Fruit fly (Drosophila melanogaster) whole organism, embryonic: ENCODE data around the gene CG15530.

ENCODE experiments used
- Asciz ChIP-seq: fragments of 200-800 bp; sonication (Bioruptor generic); optimal IDR thresholded peaks from 2 replicates; lab custom pipeline; 2017; ENCODE audit warnings: missing biosample characterization, mild to moderate bottlenecking, missing genetic modification characterization, missing genetic modification reagents
- Atf-2 ChIP-seq: fragments of 200-800 bp; sonication (Bioruptor generic); optimal IDR thresholded peaks from 2 replicates; lab custom pipeline; 2016; ENCODE audit warnings: missing biosample characterization, missing genetic modification characterization
- Atf3 ChIP-seq: fragments of 200-800 bp; sonication (Bioruptor generic); optimal IDR thresholded peaks from 3 replicates; lab custom pipeline; 2016; ENCODE audit warnings: missing biosample characterization, missing genetic modification characterization
- CG10462 ChIP-seq: fragments of 200-800 bp; sonication (Bioruptor generic); optimal IDR thresholded peaks from 2 replicates; lab custom pipeline; 2016; ENCODE audit warnings: missing biosample characterization, missing genetic modification characterization
- CG10543 ChIP-seq: fragments of 200-800 bp; sonication (Bioruptor generic); optimal IDR thresholded peaks from 3 replicates; lab custom pipeline; 2017; ENCODE audit warnings: missing biosample characterization, mild to moderate bottlenecking, missing genetic modification characterization, moderate library complexity
- CG11560 ChIP-seq: fragments of 200-800 bp; sonication (Bioruptor generic); IDR thresholded peaks from 3 replicates; pipeline ENCODE4 v1.3.6; 2022; ENCODE audit warnings: missing biosample characterization, missing genetic modification characterization
- CG11696 ChIP-seq: fragments of 200-800 bp; sonication (Bioruptor generic); IDR thresholded peaks from 2 replicates; pipeline ENCODE4 v1.3.6; 2022; ENCODE audit warnings: missing biosample characterization, missing genetic modification characterization
- CG13624 ChIP-seq: fragments of 200-800 bp; sonication (Bioruptor generic); optimal IDR thresholded peaks from 2 replicates; lab custom pipeline; 2016; ENCODE audit warnings: missing biosample characterization, missing genetic modification characterization
- CG14014 ChIP-seq: fragments of 200-800 bp; sonication (Bioruptor generic); IDR thresholded peaks from 2 replicates; pipeline ENCODE4 v1.3.6; 2022; ENCODE audit warnings: missing biosample characterization, missing genetic modification characterization
- CG14667 ChIP-seq: fragments of 200-800 bp; sonication (Bioruptor generic); IDR thresholded peaks from 2 replicates; pipeline ENCODE4 v1.3.6; 2022; ENCODE audit warnings: missing biosample characterization, missing genetic modification characterization
- CG15514 ChIP-seq: fragments of 200-800 bp; sonication (Bioruptor generic); optimal IDR thresholded peaks from 3 replicates; lab custom pipeline; 2017; ENCODE audit warnings: missing biosample characterization, missing genetic modification characterization, mild to moderate bottlenecking, moderate library complexity, missing genetic modification reagents
- CG17385 ChIP-seq: fragments of 200-800 bp; sonication (Bioruptor generic); optimal IDR thresholded peaks from 3 replicates; lab custom pipeline; 2018; ENCODE audit warnings: missing biosample characterization, mild to moderate bottlenecking, missing genetic modification characterization
- CG17829 ChIP-seq: fragments of 200-800 bp; optimal IDR thresholded peaks from 2 replicates; lab custom pipeline; 2019; ENCODE audit warnings: missing biosample characterization, mild to moderate bottlenecking, missing genetic modification characterization, moderate library complexity
- CG2199 ChIP-seq: fragments of 200-800 bp; sonication (Bioruptor generic); IDR thresholded peaks from 3 replicates; pipeline ENCODE4 v1.3.6; 2022; ENCODE audit warnings: missing biosample characterization, missing genetic modification characterization
- CG30431 ChIP-seq: fragments of 200-800 bp; sonication (Bioruptor generic); optimal IDR thresholded peaks from 2 replicates; lab custom pipeline; 2017; ENCODE audit warnings: missing biosample characterization, missing genetic modification characterization
- CG31441 ChIP-seq: fragments of 200-800 bp; sonication (Bioruptor generic); IDR thresholded peaks from 2 replicates; pipeline ENCODE4 v1.3.6; 2022; ENCODE audit warnings: missing biosample characterization, missing genetic modification characterization
- CG3407 ChIP-seq: fragments of 200-800 bp; sonication (Bioruptor generic); optimal IDR thresholded peaks from 2 replicates; lab custom pipeline; 2018; ENCODE audit warnings: missing biosample characterization, mild to moderate bottlenecking, missing genetic modification characterization
- CG3995 ChIP-seq: fragments of 200-800 bp; sonication (Bioruptor generic); optimal IDR thresholded peaks from 3 replicates; lab custom pipeline; 2016; ENCODE audit warnings: missing biosample characterization, missing genetic modification characterization
- CG43689 ChIP-seq: fragments of 200-800 bp; sonication (Bioruptor generic); IDR thresholded peaks from 2 replicates; pipeline ENCODE4 v1.3.6; 2022; ENCODE audit warnings: missing biosample characterization, missing genetic modification characterization
- CG7271 ChIP-seq: fragments of 200-800 bp; sonication (Bioruptor generic); optimal IDR thresholded peaks from 2 replicates; lab custom pipeline; 2018; ENCODE audit warnings: missing biosample characterization, mild to moderate bottlenecking, missing genetic modification characterization, moderate library complexity
- CG7556 ChIP-seq: fragments of 200-800 bp; sonication (Bioruptor generic); optimal IDR thresholded peaks from 2 replicates; lab custom pipeline; 2017; ENCODE audit warnings: missing biosample characterization, mild to moderate bottlenecking, missing genetic modification characterization
- CG8765 ChIP-seq: fragments of 200-800 bp; sonication (Bioruptor generic); IDR thresholded peaks from 2 replicates; pipeline ENCODE4 v1.3.6; 2022; ENCODE audit warnings: missing biosample characterization, missing genetic modification characterization
- CG8924 ChIP-seq: fragments of 200-800 bp; optimal IDR thresholded peaks from 3 replicates; lab custom pipeline; 2019; ENCODE audit warnings: missing biosample characterization, mild to moderate bottlenecking, missing genetic modification characterization, moderate library complexity
- CG9437 ChIP-seq: fragments of 200-800 bp; sonication (Bioruptor generic); optimal IDR thresholded peaks from 2 replicates; lab custom pipeline; 2018; ENCODE audit warnings: missing biosample characterization, mild to moderate bottlenecking, missing genetic modification characterization
- CG9727 ChIP-seq: fragments of 200-800 bp; sonication (Bioruptor generic); optimal IDR thresholded peaks from 3 replicates; lab custom pipeline; 2017; ENCODE audit warnings: missing biosample characterization, mild to moderate bottlenecking, missing genetic modification characterization
- Chrac-16 ChIP-seq: fragments of 200-800 bp; sonication (Bioruptor generic); optimal IDR thresholded peaks from 3 replicates; lab custom pipeline; 2016; ENCODE audit warnings: missing biosample characterization, missing genetic modification characterization
- D19B ChIP-seq: fragments of 200-800 bp; sonication (Bioruptor generic); optimal IDR thresholded peaks from 2 replicates; lab custom pipeline; 2017; ENCODE audit warnings: missing biosample characterization, mild to moderate bottlenecking, missing genetic modification characterization
- GATAe ChIP-seq: fragments of 200-800 bp; sonication (Bioruptor generic); conservative IDR thresholded peaks from 2 replicates; pipeline ENCODE4 v1.3.6; 2022; ENCODE audit warnings: missing biosample characterization, missing genetic modification characterization
- Gsc ChIP-seq: fragments of 200-800 bp; sonication (Bioruptor generic); IDR thresholded peaks from 2 replicates; pipeline ENCODE4 v1.3.6; 2022; ENCODE audit warnings: missing biosample characterization, missing genetic modification characterization
- HLH3B ChIP-seq: fragments of 200-800 bp; sonication (Bioruptor generic); IDR thresholded peaks from 2 replicates; pipeline ENCODE4 v1.3.6; 2022; ENCODE audit warnings: missing biosample characterization, missing genetic modification characterization
- HmgD ChIP-seq: fragments of 200-800 bp; sonication (Bioruptor generic); optimal IDR thresholded peaks from 3 replicates; lab custom pipeline; 2016; ENCODE audit warnings: missing biosample characterization, missing genetic modification characterization
- Hmx ChIP-seq: fragments of 200-800 bp; sonication (Bioruptor generic); optimal IDR thresholded peaks from 2 replicates; lab custom pipeline; 2016; ENCODE audit warnings: missing biosample characterization, missing genetic modification characterization
- Mrtf ChIP-seq: fragments of 200-800 bp; sonication (Bioruptor generic); IDR thresholded peaks from 3 replicates; pipeline ENCODE4 v1.3.6; 2022; ENCODE audit warnings: missing biosample characterization, missing genetic modification characterization
- Pdp1 ChIP-seq, 2 experiments: fragments of 200-800 bp; sonication (Bioruptor generic); optimal IDR thresholded peaks; 3 replicates each; lab custom pipeline; 2016; ENCODE audit warnings: missing biosample characterization in 2 of 2, missing genetic modification characterization in 2 of 2, mild to moderate bottlenecking in 1 of 2, moderate library complexity in 1 of 2
- Rfx ChIP-seq: fragments of 200-800 bp; sonication (Bioruptor generic); IDR thresholded peaks from 2 replicates; pipeline ENCODE4 v1.3.6; 2022; ENCODE audit warnings: missing biosample characterization, missing genetic modification characterization
- Rx ChIP-seq: fragments of 200-800 bp; sonication (Bioruptor generic); IDR thresholded peaks from 2 replicates; pipeline ENCODE4 v1.3.6; 2022; ENCODE audit warnings: missing biosample characterization, missing genetic modification characterization
- amos ChIP-seq: fragments of 200-800 bp; sonication (Bioruptor generic); IDR thresholded peaks from 2 replicates; pipeline ENCODE4 v1.3.6; 2022; ENCODE audit warnings: missing biosample characterization, missing genetic modification characterization; ENCODE audit not compliant: partially characterized antibody
- btn ChIP-seq: fragments of 200-800 bp; sonication (Bioruptor generic); optimal IDR thresholded peaks from 2 replicates; lab custom pipeline; 2016; ENCODE audit warnings: missing biosample characterization, missing genetic modification characterization
- crc ChIP-seq: fragments of 200-800 bp; sonication (Bioruptor generic); optimal IDR thresholded peaks from 2 replicates; lab custom pipeline; 2016; ENCODE audit warnings: missing biosample characterization, missing genetic modification characterization
- croc ChIP-seq: fragments of 200-800 bp; sonication (Bioruptor generic); conservative IDR thresholded peaks from 3 replicates; pipeline ENCODE4 v1.3.6; 2022; ENCODE audit warnings: missing biosample characterization, missing genetic modification characterization
- gfzf ChIP-seq: fragments of 200-800 bp; sonication (Bioruptor generic); optimal IDR thresholded peaks from 2 replicates; lab custom pipeline; 2016; ENCODE audit warnings: missing biosample characterization, mild to moderate bottlenecking, missing genetic modification characterization, moderate library complexity
- knrl ChIP-seq: fragments of 200-800 bp; sonication (Bioruptor generic); IDR thresholded peaks from 3 replicates; pipeline ENCODE4 v1.3.6; 2022; ENCODE audit warnings: missing biosample characterization, missing genetic modification characterization; ENCODE audit not compliant: partially characterized antibody
- mirr ChIP-seq: fragments of 200-800 bp; sonication (Bioruptor generic); optimal IDR thresholded peaks from 3 replicates; lab custom pipeline; 2018; ENCODE audit warnings: missing biosample characterization, mild to moderate bottlenecking, missing genetic modification characterization
- pan ChIP-seq, 4 experiments: fragments of >200 bp in 3 of 4; fragments of 200-800 bp in 1 of 4; sonication (Bioruptor generic) in 1 of 4; optimal IDR thresholded peaks in 3 of 4; IDR thresholded peaks in 1 of 4; 2 replicates each; pipeline versions ENCODE4 v1.3.6 to Lab custom; 2017 to 2022; ENCODE audit warnings: missing biosample characterization in 2 of 4, missing genetic modification characterization in 2 of 4, mixed read lengths in 1 of 4
- pb ChIP-seq: fragments of 200-800 bp; sonication (Bioruptor generic); optimal IDR thresholded peaks from 3 replicates; lab custom pipeline; 2016; ENCODE audit warnings: missing biosample characterization, missing genetic modification characterization
- peb ChIP-seq: fragments of 200-800 bp; sonication (Bioruptor generic); IDR thresholded peaks from 2 replicates; pipeline ENCODE4 v1.3.6; 2022; ENCODE audit warnings: missing biosample characterization, missing genetic modification characterization
- repo ChIP-seq: fragments of 200-800 bp; sonication (Bioruptor generic); optimal IDR thresholded peaks from 2 replicates; lab custom pipeline; 2016; ENCODE audit warnings: missing biosample characterization, missing genetic modification characterization
- sens ChIP-seq: fragments of 200-800 bp; sonication (Bioruptor generic); peaks from one replicate; lab custom pipeline; 2016; ENCODE audit warnings: missing biosample characterization, missing genetic modification characterization
- sr ChIP-seq: fragments of 200-800 bp; sonication (Bioruptor generic); IDR thresholded peaks from 3 replicates; pipeline ENCODE4 v1.3.6; 2022; ENCODE audit warnings: missing biosample characterization, missing genetic modification characterization
- stwl ChIP-seq: fragments of 200-800 bp; sonication (Bioruptor generic); optimal IDR thresholded peaks from 3 replicates; lab custom pipeline; 2018; ENCODE audit warnings: missing biosample characterization, mild to moderate bottlenecking, missing genetic modification characterization, moderate library complexity
- sug ChIP-seq: fragments of 200-800 bp; optimal IDR thresholded peaks from 2 replicates; lab custom pipeline; 2019; ENCODE audit warnings: missing biosample characterization, mild to moderate bottlenecking, missing genetic modification characterization, moderate library complexity
- vfl ChIP-seq: fragments of 200-800 bp; sonication (Bioruptor generic); optimal IDR thresholded peaks from 2 replicates; lab custom pipeline; 2016; ENCODE audit warnings: missing biosample characterization, missing genetic modification characterization

Gene CG15530

dm6 chr3R:30164162-30164561 lies 13.5 kb upstream of the CG15530 start (continued):
- TF ChIP-seq CG9727 (GFP tag; lab: Kevin White, UChicago) (no peak), CG15514 (GFP tag; lab: Kevin White, UChicago) (no peak), vfl (GFP tag; lab: Kevin White, UChicago) (no peak), CG8765 (no peak), CG30431 (GFP tag; lab: Kevin White, UChicago) (peak; percentile 17), HLH3B (GFP tag; lab: Robert Waterston, UW) (peak; percentile 64), pb (GFP tag; lab: Kevin White, UChicago) (no peak), CG2199 (GFP tag; lab: Robert Waterston, UW) (no peak), CG11560 (0 out of 3 replicates have a peak, but pooled peaks have one; percentile 33), knrl (no peak), CG7271 (tag; lab: Kevin White, UChicago) (no peak), GATAe (GFP tag; lab: Robert Waterston, UW) (no peak), Asciz (no peak), CG17385 (GFP tag; lab: Kevin White, UChicago) (no peak), HmgD (no peak), CG9437 (GFP tag; lab: Kevin White, UChicago) (no peak), D19B (no peak), CG31441 (GFP tag; lab: Robert Waterston, UW) (peak; percentile 48; the same call in 1 of the 2 replicates), Atf3 (GFP tag; lab: Kevin White, UChicago) (no peak), mirr (no peak), Gsc (no peak), CG11696 (GFP tag; lab: Robert Waterston, UW) (no peak), CG10462 (GFP tag; lab: Kevin White, UChicago) (no peak), sr (GFP tag; lab: Robert Waterston, UW) (0 out of 3 replicates have a peak, but pooled peaks have one; percentile 29), CG7556 (peak; percentile 6), amos (GFP tag; lab: Robert Waterston, UW) (no peak), Pdp1 (GFP tag; optimal IDR thresholded peaks at IDR 0.05; lab: Kevin White, UChicago) (peak in 1 of 2 experiments; percentile 26), croc (GFP tag; lab: Robert Waterston, UW) (no peak), Rfx (GFP tag; lab: Robert Waterston, UW) (no peak), sug (tag; lab: Kevin White, UChicago) (no peak), Rx (GFP tag; lab: Robert Waterston, UW) (peak; percentile 36; the same call in 1 of the 2 replicates), CG14014 (GFP tag; lab: Robert Waterston, UW) (peak; percentile 58), CG10543 (no peak), Mrtf (peak; percentile 31; the same call in 1 of the 3 replicates), sens (GFP tag; lab: Kevin White, UChicago) (peak; percentile 81), CG17829 (no peak), btn (GFP tag; lab: Kevin White, UChicago) (peak; percentile 27), CG3995 (GFP tag; lab: Kevin White, UChicago) (no peak), repo (GFP tag; lab: Kevin White, UChicago) (no peak), crc (no peak), Hmx (no peak), stwl (tag; lab: Kevin White, UChicago) (no peak), gfzf (no peak), CG43689 (no peak), Atf-2 (GFP tag; lab: Kevin White, UChicago) (no peak), pan (optimal IDR thresholded peaks at IDR 0.05; lab: Kevin White, UChicago) (no peak), pan (GFP tag; optimal IDR thresholded peaks at IDR 0.05 in 1 of 2, IDR thresholded peaks at IDR 0.05 in 1 of 2) (peak in 1 of 2 experiments; percentile 62), CG3407 (no peak), peb (GFP tag; lab: Robert Waterston, UW) (no peak), CG8924 (no peak), Chrac-16 (no peak), CG14667 (GFP tag; lab: Robert Waterston, UW) (no peak), CG13624 (GFP tag; lab: Kevin White, UChicago) (no peak)
